Worm (Caenorhabditis elegans) whole organism, L4/young adult: ENCODE data around the gene nhr-177.

Source experiments
- W03F9.2 ChIP-seq: fragments of 150-350 bp; optimal IDR thresholded peaks from 2 replicates; lab custom pipeline; 2014; ENCODE audit warnings: missing biosample characterization, missing genetic modification characterization
- dao-5 ChIP-seq: sonication (generic microtip); optimal IDR thresholded peaks from 2 replicates; lab custom pipeline; 2016; ENCODE audit warnings: missing genotype, missing genetic modification characterization, moderate library complexity, missing compliant biosample characterization
- him-1 ChIP-seq: sonication (generic microtip); optimal IDR thresholded peaks from 2 replicates; lab custom pipeline; 2016; ENCODE audit warnings: missing genotype, missing genetic modification reagents, missing genetic modification characterization, missing compliant biosample characterization

nhr-177 gene

ce11 chrV:1629329-1629728 is 19.3 kb downstream of the nhr-177 start, which contains the start of gene nhr-238:
Gene nhr-238, minus strand, starts transcription at chrV:1629432.
- TF ChIP-seq him-1: no peak
- TF ChIP-seq dao-5 (tag; lab: Kevin White, UChicago): no peak
- TF ChIP-seq W03F9.2 (tag; lab: Kevin White, UChicago): no peak

- no peak for TF ChIP-seq W03F9.2 (tag; lab: Kevin White, UChicago)
- no peak for TF ChIP-seq dao-5 (tag; lab: Kevin White, UChicago)
- no peak for TF ChIP-seq him-1
These were observed 21.1 kb downstream of the nhr-177 start, which contains the start of gene Y46H3D.8 for ce11 chrV:1631148-1631547. Gene Y46H3D.8, minus strand, starts transcription at chrV:1631248.

ce11 chrV:1631717-1632116 is 21.7 kb downstream of the nhr-177 start, which contains the start of gene irld-17:
Gene irld-17, plus strand, starts transcription at chrV:1632017.
- TF ChIP-seq dao-5 (tag; lab: Kevin White, UChicago) (no peak), W03F9.2 (tag; lab: Kevin White, UChicago) (no peak), him-1 (no peak)

- TF ChIP-seq W03F9.2 (tag; lab: Kevin White, UChicago) (no peak), him-1 (no peak), dao-5 (tag; lab: Kevin White, UChicago) (no peak)
These were observed 25.8 kb downstream of the nhr-177 start, which contains the start of gene str-222 for ce11 chrV:1635859-1636258. Gene str-222, plus strand, starts transcription at chrV:1636159.

ce11 chrV:1640008-1640407 is 29.9 kb downstream of the nhr-177 start, which contains the start of gene str-221:
Gene str-221, plus strand, starts transcription at chrV:1640308.
- TF ChIP-seq dao-5 (tag; lab: Kevin White, UChicago): no peak
- no peak for TF ChIP-seq him-1
- no peak for TF ChIP-seq W03F9.2 (tag; lab: Kevin White, UChicago)

- TF ChIP-seq W03F9.2 (tag; lab: Kevin White, UChicago) (no peak), him-1 (no peak), dao-5 (tag; lab: Kevin White, UChicago) (no peak)
These were observed 32.1 kb downstream of the nhr-177 start, which contains the start of gene Y46H3D.1 for ce11 chrV:1642199-1642598. Gene Y46H3D.1, plus strand, starts transcription at chrV:1642499.

- TF ChIP-seq him-1 (no peak), W03F9.2 (tag; lab: Kevin White, UChicago) (no peak), dao-5 (tag; lab: Kevin White, UChicago) (no peak)
These were observed 32.7 kb downstream of the nhr-177 start for ce11 chrV:1642768-1643167.

- no peak for TF ChIP-seq him-1
- no peak for TF ChIP-seq dao-5 (tag; lab: Kevin White, UChicago)
- no peak for TF ChIP-seq W03F9.2 (tag; lab: Kevin White, UChicago)
These were observed 33.8 kb downstream of the nhr-177 start, which contains the start of gene alh-2 for ce11 chrV:1643886-1644285. Gene alh-2, plus strand, starts transcription at chrV:1644169.

- TF ChIP-seq him-1 (no peak), dao-5 (tag; lab: Kevin White, UChicago) (no peak), W03F9.2 (tag; lab: Kevin White, UChicago) (no peak)
These were observed 37.9 kb downstream of the nhr-177 start, which contains the start of gene irld-45 for ce11 chrV:1648000-1648399. Gene irld-45, plus strand, starts transcription at chrV:1648300.

- no peak for TF ChIP-seq him-1
- no peak for TF ChIP-seq W03F9.2 (tag; lab: Kevin White, UChicago)
- no peak for TF ChIP-seq dao-5 (tag; lab: Kevin White, UChicago)
These were observed 41.0 kb downstream of the nhr-177 start, which contains the start of gene irld-44 for ce11 chrV:1651045-1651444. Gene irld-44, plus strand, starts transcription at chrV:1651345.

- no peak for TF ChIP-seq dao-5 (tag; lab: Kevin White, UChicago)
- TF ChIP-seq W03F9.2 (tag; lab: Kevin White, UChicago): no peak
- TF ChIP-seq him-1: no peak
These were observed 44.8 kb downstream of the nhr-177 start, which contains the start of gene irld-11 for ce11 chrV:1654845-1655244. Gene irld-11, plus strand, starts transcription at chrV:1655145.

ce11 chrV:1662270-1662669 is 52.2 kb downstream of the nhr-177 start, which contains the start of gene irld-40:
Gene irld-40, plus strand, starts transcription at chrV:1662570.
- no peak for TF ChIP-seq him-1
- no peak for TF ChIP-seq dao-5 (tag; lab: Kevin White, UChicago)
- TF ChIP-seq W03F9.2 (tag; lab: Kevin White, UChicago): no peak
